Worm (Caenorhabditis elegans) whole organism, mixed stage, embryonic: Measurements from ENCODE around the gene C49G7.12.

Source experiments
- M03D4.4 ChIP-seq: sonication (generic microtip); optimal IDR thresholded peaks from 2 replicates; lab custom pipeline; 2017; ENCODE audit warnings: mild to moderate bottlenecking, missing genetic modification characterization, missing compliant biosample characterization
- bed-3 ChIP-seq: fragments of 200-800 bp; sonication (Bioruptor generic); optimal IDR thresholded peaks from 3 replicates; lab custom pipeline; 2018; ENCODE audit warnings: mild to moderate bottlenecking, missing genetic modification characterization, moderate library complexity, missing compliant biosample characterization
- blmp-1 ChIP-seq: fragments of 150-350 bp; optimal IDR thresholded peaks from 2 replicates; lab custom pipeline; 2014; ENCODE audit warnings: missing biosample characterization, missing genetic modification characterization
- ceh-39 ChIP-seq: fragments of 150-350 bp; optimal IDR thresholded peaks from 2 replicates; lab custom pipeline; 2014; ENCODE audit warnings: missing biosample characterization, missing genetic modification characterization
- ceh-83 ChIP-seq: fragments of 200-800 bp; sonication (Bioruptor generic); optimal IDR thresholded peaks from 2 replicates; lab custom pipeline; 2018; ENCODE audit warnings: mild to moderate bottlenecking, missing genetic modification characterization, missing compliant biosample characterization
- ces-1 ChIP-seq: fragments of 150-350 bp; optimal IDR thresholded peaks from 2 replicates; lab custom pipeline; 2014; ENCODE audit warnings: missing biosample characterization, missing genetic modification reagents, missing genetic modification characterization
- cnd-1 ChIP-seq: fragments of 200-800 bp; sonication (Bioruptor generic); optimal IDR thresholded peaks from 2 replicates; lab custom pipeline; 2018; ENCODE audit warnings: mild to moderate bottlenecking, missing genetic modification characterization, missing compliant biosample characterization
- drap-1 ChIP-seq: fragments of 200-800 bp; sonication (Bioruptor generic); optimal IDR thresholded peaks from 3 replicates; lab custom pipeline; 2018; ENCODE audit warnings: mild to moderate bottlenecking, missing genetic modification characterization, missing compliant biosample characterization
- elt-1 ChIP-seq: sonication (generic microtip); optimal IDR thresholded peaks from 2 replicates; lab custom pipeline; 2017; ENCODE audit warnings: missing genetic modification characterization, mild to moderate bottlenecking, missing compliant biosample characterization, antibody characterized with exemption, moderate library complexity, borderline replicate concordance; ENCODE audit not compliant: insufficient read depth
- elt-3 ChIP-seq: fragments of 150-350 bp; optimal IDR thresholded peaks from 2 replicates; lab custom pipeline; 2014; ENCODE audit warnings: missing biosample characterization, missing genetic modification characterization
- flh-1 ChIP-seq: fragments of 200-800 bp; sonication (Bioruptor generic); optimal IDR thresholded peaks from 2 replicates; lab custom pipeline; 2018; ENCODE audit warnings: mild to moderate bottlenecking, missing genetic modification characterization, moderate library complexity, missing compliant biosample characterization
- hlh-1 ChIP-seq: fragments of 150-350 bp; optimal IDR thresholded peaks from 2 replicates; lab custom pipeline; 2014; ENCODE audit warnings: missing biosample characterization, missing genetic modification reagents, missing genetic modification characterization
- lin-13 ChIP-seq: fragments of 150-350 bp; optimal IDR thresholded peaks from 2 replicates; lab custom pipeline; 2014; ENCODE audit warnings: missing biosample characterization, missing genetic modification characterization
- lsy-2 ChIP-seq: fragments of 150-350 bp; optimal IDR thresholded peaks from 2 replicates; lab custom pipeline; 2014; ENCODE audit warnings: missing biosample characterization, missing genetic modification characterization
- mab-5 ChIP-seq: fragments of 150-350 bp; optimal IDR thresholded peaks from 2 replicates; lab custom pipeline; 2014; ENCODE audit warnings: missing biosample characterization, missing genetic modification characterization
- mep-1 ChIP-seq: fragments of 150-350 bp; optimal IDR thresholded peaks from 2 replicates; lab custom pipeline; 2017; ENCODE audit warnings: missing biosample characterization, missing genetic modification reagents, missing genetic modification characterization, inconsistent platforms
- mls-2 ChIP-seq: sonication (generic microtip); optimal IDR thresholded peaks from 2 replicates; lab custom pipeline; 2016; ENCODE audit warnings: mild to moderate bottlenecking, missing genetic modification characterization, moderate library complexity, missing compliant biosample characterization
- nhr-12 ChIP-seq: fragments of 150-350 bp; optimal IDR thresholded peaks from 2 replicates; lab custom pipeline; 2014; ENCODE audit warnings: missing biosample characterization, missing genetic modification characterization
- nhr-2 ChIP-seq: fragments of 150-350 bp; optimal IDR thresholded peaks from 2 replicates; lab custom pipeline; 2014; ENCODE audit warnings: missing biosample characterization, missing genetic modification characterization
- nhr-237 ChIP-seq: fragments of 150-350 bp; optimal IDR thresholded peaks from 2 replicates; lab custom pipeline; 2014; ENCODE audit warnings: missing biosample characterization, missing genetic modification characterization
- nhr-76 ChIP-seq: sonication (generic microtip); optimal IDR thresholded peaks from 2 replicates; lab custom pipeline; 2017; ENCODE audit warnings: missing biosample characterization, missing genetic modification characterization
- pha-4 ChIP-seq: fragments of 150-350 bp; optimal IDR thresholded peaks from 2 replicates; lab custom pipeline; 2018; ENCODE audit warnings: missing biosample characterization, missing genetic modification reagents, missing genetic modification characterization
- sem-2 ChIP-seq: fragments of 200-800 bp; sonication (Bioruptor generic); optimal IDR thresholded peaks from 2 replicates; lab custom pipeline; 2018; ENCODE audit warnings: mild to moderate bottlenecking, missing genetic modification characterization, missing compliant biosample characterization
- snpc-4 ChIP-seq: fragments of 150-350 bp; optimal IDR thresholded peaks from 2 replicates; lab custom pipeline; 2014; ENCODE audit warnings: missing biosample characterization, missing genetic modification characterization
- sptf-1 ChIP-seq: sonication (generic microtip); optimal IDR thresholded peaks from 2 replicates; lab custom pipeline; 2017; ENCODE audit warnings: mild to moderate bottlenecking, missing genetic modification characterization, moderate library complexity, missing compliant biosample characterization
- tbx-8 ChIP-seq: fragments of 200-800 bp; sonication (Bioruptor generic); optimal IDR thresholded peaks from 2 replicates; lab custom pipeline; 2018; ENCODE audit warnings: mild to moderate bottlenecking, missing genetic modification characterization, moderate library complexity, missing compliant biosample characterization
- unc-120 ChIP-seq: sonication (generic microtip); optimal IDR thresholded peaks from 2 replicates; lab custom pipeline; 2017; ENCODE audit warnings: missing genetic modification characterization, missing compliant biosample characterization; ENCODE audit not compliant: poor library complexity, severe bottlenecking
- unc-39 ChIP-seq: fragments of 150-350 bp; optimal IDR thresholded peaks from 2 replicates; lab custom pipeline; 2014; ENCODE audit warnings: missing biosample characterization, missing genetic modification characterization
- unc-62 ChIP-seq: fragments of 150-350 bp; optimal IDR thresholded peaks from 2 replicates; lab custom pipeline; 2014; ENCODE audit warnings: missing biosample characterization, missing genetic modification reagents, missing genetic modification characterization
- zip-8 ChIP-seq: fragments of 150-350 bp; optimal IDR thresholded peaks from 2 replicates; lab custom pipeline; 2014; ENCODE audit warnings: missing biosample characterization, missing genetic modification characterization
- ztf-11 ChIP-seq: fragments of 150-350 bp; optimal IDR thresholded peaks from 2 replicates; lab custom pipeline; 2014; ENCODE audit warnings: missing biosample characterization, missing genetic modification characterization

C49G7.12 gene

DNA sequence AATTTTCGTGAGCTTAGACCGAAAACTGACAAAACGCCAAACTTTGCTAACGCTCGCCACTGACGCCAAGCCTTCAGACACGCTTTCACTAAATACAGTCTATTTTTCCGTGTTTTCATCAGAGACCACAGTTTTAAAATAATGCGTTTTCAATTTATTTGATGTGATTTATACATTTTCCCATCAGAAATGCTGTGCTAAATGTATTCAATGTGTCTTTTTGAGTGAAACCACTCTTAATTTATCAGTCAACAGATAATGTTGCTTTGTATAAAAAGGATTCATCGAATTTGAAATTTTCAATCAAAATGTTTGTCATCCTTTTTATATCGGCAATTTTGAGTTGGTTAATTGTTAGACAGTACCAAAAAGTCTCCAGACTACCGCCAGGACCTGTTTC, 6.9 kb upstream of the C49G7.12 start, which contains the start of gene cyp-35A4:
cyp-35A4 (plus strand) TSS at position 301 of the 400 bp plus-strand sequence.
- TF ChIP-seq sem-2 (GFP tag; lab: Kevin White, UChicago) = no peak
- TF ChIP-seq sptf-1 (tag; lab: Kevin White, UChicago) = no peak
- no peak for TF ChIP-seq ceh-83
- no peak for TF ChIP-seq ztf-11 (tag; lab: Kevin White, UChicago)
- no peak for TF ChIP-seq bed-3 (GFP tag; lab: Kevin White, UChicago)
- TF ChIP-seq lin-13 (tag; lab: Kevin White, UChicago) = no peak
- TF ChIP-seq nhr-12 = no peak
- TF ChIP-seq cnd-1 (tag; lab: Kevin White, UChicago) = no peak
- no peak for TF ChIP-seq mls-2 (tag; lab: Kevin White, UChicago)
- TF ChIP-seq, all 35 proteins: peak for 0

DNA sequence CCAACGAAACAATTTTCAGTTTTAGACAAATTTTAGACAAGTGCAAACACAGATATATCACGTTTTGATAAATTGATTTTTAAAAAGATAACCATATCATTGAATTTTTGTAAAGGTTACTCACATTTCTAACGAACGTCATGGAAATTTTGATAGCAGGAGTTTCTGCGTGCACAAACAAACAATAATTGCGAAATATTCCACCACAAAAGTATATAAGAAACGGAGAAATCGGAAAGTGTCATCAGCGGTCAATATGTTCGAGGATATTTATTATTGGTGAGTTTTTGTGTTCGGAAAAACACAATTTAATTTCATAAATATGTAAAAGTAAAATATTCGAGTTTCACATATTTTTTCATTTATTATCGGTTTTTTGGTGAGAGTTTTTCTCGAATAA, 3.9 kb upstream of the C49G7.12 start, which contains the start of gene C49G7.7:
C49G7.7 (plus strand) TSS at position 174 of the 400 bp plus-strand sequence.
- TF ChIP-seq sem-2 (GFP tag; lab: Kevin White, UChicago) (no peak), hlh-1 (tag; lab: Kevin White, UChicago) (no peak), cnd-1 (tag; lab: Kevin White, UChicago) (no peak), bed-3 (GFP tag; lab: Kevin White, UChicago) (no peak), tbx-8 (GFP tag; lab: Kevin White, UChicago) (no peak), nhr-2 (no peak), blmp-1 (tag; lab: Kevin White, UChicago) (no peak), drap-1 (GFP tag; lab: Kevin White, UChicago) (no peak), nhr-76 (no peak)

DNA sequence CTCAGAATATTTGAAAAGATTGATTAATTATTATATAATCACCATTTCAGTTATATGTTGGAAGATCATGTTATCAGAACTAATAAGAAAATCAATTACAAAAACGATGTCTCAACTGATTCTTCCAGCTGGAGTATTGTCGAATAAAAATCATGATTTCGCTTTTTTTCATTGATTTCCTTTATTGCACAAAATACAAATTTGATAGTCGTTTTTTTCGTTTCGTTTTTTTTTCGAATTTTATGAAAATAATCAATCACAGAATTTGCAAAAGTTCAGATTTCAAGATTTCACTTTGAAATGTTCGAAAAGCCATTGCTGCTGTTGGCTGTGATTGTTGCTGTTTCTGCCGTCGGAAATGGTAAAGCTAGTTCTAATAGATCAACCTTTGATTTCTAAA, 2.4 kb upstream of the C49G7.12 start, which contains the start of gene C49G7.13:
C49G7.13 (plus strand) TSS at position 301 of the 400 bp plus-strand sequence.
- no peak for TF ChIP-seq ceh-39 (tag; lab: Kevin White, UChicago)
- TF ChIP-seq elt-3 (tag; lab: Kevin White, UChicago) = no peak
- no peak for TF ChIP-seq nhr-76
- no peak for TF ChIP-seq cnd-1 (tag; lab: Kevin White, UChicago)
- no peak for TF ChIP-seq zip-8 (tag; lab: Kevin White, UChicago)
- no peak for TF ChIP-seq flh-1 (GFP tag; lab: Kevin White, UChicago)
- TF ChIP-seq unc-39 (tag; lab: Kevin White, UChicago) = no peak
- no peak for TF ChIP-seq ces-1 (GFP tag; lab: Kevin White, UChicago)
- TF ChIP-seq nhr-237 (tag; lab: Kevin White, UChicago) = no peak
- no peak for TF ChIP-seq hlh-1 (tag; lab: Kevin White, UChicago)
- TF ChIP-seq pha-4 (tag; lab: Kevin White, UChicago) = no peak

DNA sequence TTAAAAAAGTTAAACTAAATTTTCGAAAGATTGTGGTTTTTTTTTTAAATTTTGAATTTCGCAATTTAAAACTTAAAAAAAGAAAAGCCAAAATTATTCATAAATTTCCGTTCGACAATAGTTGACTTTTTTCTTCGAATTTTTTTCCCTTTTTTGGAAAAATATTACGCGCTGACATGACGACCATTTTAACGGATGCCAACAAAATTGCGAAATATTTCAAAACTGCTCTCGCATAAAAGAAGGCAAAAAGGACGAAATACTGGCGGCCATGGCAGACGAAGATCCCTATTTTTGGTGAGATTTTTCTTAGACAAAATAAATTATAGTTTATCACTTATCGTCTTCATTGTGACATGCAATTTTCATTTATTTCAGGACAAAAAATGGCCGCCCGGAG, 347 bp downstream of the C49G7.12 start:
- TF ChIP-seq elt-1 (tag; lab: Kevin White, UChicago) (no peak), mep-1 (no peak), unc-120 (tag; lab: Kevin White, UChicago) (no peak), nhr-12 (no peak), lsy-2 (tag; lab: Kevin White, UChicago) (no peak), sptf-1 (tag; lab: Kevin White, UChicago) (no peak)

DNA sequence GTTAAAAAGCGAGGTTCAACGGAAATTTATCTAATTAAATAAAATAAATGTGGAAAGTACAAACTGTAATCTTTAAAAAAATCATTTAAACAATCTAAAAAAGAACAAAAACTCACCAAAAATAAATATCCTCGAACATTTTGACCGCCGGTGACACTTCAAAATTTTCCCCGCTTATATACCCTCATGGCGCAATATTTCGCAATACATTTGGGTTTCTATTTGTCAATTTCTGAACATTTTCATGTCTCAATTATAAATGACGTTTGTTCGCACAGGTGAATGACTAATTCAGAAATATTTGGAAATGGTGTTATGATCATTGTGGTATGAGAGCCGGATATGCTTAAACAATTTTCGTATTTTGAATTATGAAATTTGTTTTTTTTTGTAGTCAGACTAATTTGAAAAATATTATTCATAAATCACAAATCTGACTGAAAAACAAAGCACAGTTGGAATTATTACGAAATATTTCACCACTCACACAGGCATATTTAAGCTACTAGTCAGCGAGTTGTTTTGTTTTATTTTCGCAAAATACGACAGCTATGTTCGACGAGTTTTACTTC, 3.7 kb downstream of the C49G7.12 start, which contains the start of the genes C49G7.10 and irg-2:
C49G7.10 (minus strand) TSS at position 169 of the 572 bp plus-strand sequence.
irg-2 (plus strand) TSS at position 329 of the 572 bp plus-strand sequence.
- TF ChIP-seq nhr-237 (tag; lab: Kevin White, UChicago) = no peak
- TF ChIP-seq M03D4.4 (tag; lab: Kevin White, UChicago) = no peak
- no peak for TF ChIP-seq mab-5 (tag; lab: Kevin White, UChicago)
- TF ChIP-seq mep-1 = no peak
- no peak for TF ChIP-seq pha-4 (tag; lab: Kevin White, UChicago)
- no peak for TF ChIP-seq lsy-2 (tag; lab: Kevin White, UChicago)
- no peak for TF ChIP-seq tbx-8 (GFP tag; lab: Kevin White, UChicago)
- TF ChIP-seq sptf-1 (tag; lab: Kevin White, UChicago) = no peak
- no peak for TF ChIP-seq hlh-1 (tag; lab: Kevin White, UChicago)
- TF ChIP-seq elt-1 (tag; lab: Kevin White, UChicago) = no peak
- no peak for TF ChIP-seq nhr-12
- no peak for TF ChIP-seq sem-2 (GFP tag; lab: Kevin White, UChicago)
- no peak for TF ChIP-seq unc-120 (tag; lab: Kevin White, UChicago)
- TF ChIP-seq ztf-11 (tag; lab: Kevin White, UChicago) = no peak
- no peak for TF ChIP-seq snpc-4 (tag; lab: Kevin White, UChicago)
- no peak for TF ChIP-seq ceh-39 (tag; lab: Kevin White, UChicago)
- no peak for TF ChIP-seq unc-62 (GFP tag; lab: Kevin White, UChicago)
- no peak for TF ChIP-seq mls-2 (tag; lab: Kevin White, UChicago)
- no peak for TF ChIP-seq bed-3 (GFP tag; lab: Kevin White, UChicago)
